Fruit fly (Drosophila melanogaster) whole organism, wandering third instar larva: Measurements from ENCODE around the gene Ir93a.

Experiments used
- Abd-B ChIP-seq: fragments of >200 bp; optimal IDR thresholded peaks from 2 replicates; lab custom pipeline; 2017; ENCODE audit warnings: missing biosample characterization, missing genetic modification characterization
- CG32264 ChIP-seq: fragments of 200-800 bp; sonication (Bioruptor generic); optimal IDR thresholded peaks from 2 replicates; lab custom pipeline; 2016; ENCODE audit warnings: missing biosample characterization, missing genetic modification characterization
- CG9705 ChIP-seq: fragments of 200-800 bp; sonication (Bioruptor generic); optimal IDR thresholded peaks from 2 replicates; lab custom pipeline; 2018; ENCODE audit warnings: missing biosample characterization, mild to moderate bottlenecking, missing genetic modification characterization
- CrebA ChIP-seq: fragments of 200-800 bp; sonication (Bioruptor generic); optimal IDR thresholded peaks from 2 replicates; lab custom pipeline; 2016; ENCODE audit warnings: missing biosample characterization, mild to moderate bottlenecking, missing genetic modification characterization, borderline replicate concordance
- Dif ChIP-seq: fragments of 200-275, 200-300 bp; sonication (Bioruptor generic); optimal IDR thresholded peaks from 2 replicates; lab custom pipeline; 2018; ENCODE audit warnings: missing biosample characterization, missing genetic modification characterization; ENCODE audit not compliant: partially characterized antibody
- GATAd ChIP-seq: sonication (Bioruptor generic); optimal IDR thresholded peaks from 2 replicates; lab custom pipeline; 2016; ENCODE audit warnings: missing biosample characterization, missing genetic modification characterization
- HLH106 ChIP-seq: fragments of 200-800 bp; optimal IDR thresholded peaks from 3 replicates; lab custom pipeline; 2019; ENCODE audit warnings: missing biosample characterization, mild to moderate bottlenecking, missing genetic modification characterization, moderate library complexity
- Hnf4 ChIP-seq: fragments of 200-800 bp; sonication (Bioruptor generic); optimal IDR thresholded peaks from 2 replicates; lab custom pipeline; 2016; ENCODE audit warnings: missing biosample characterization, mild to moderate bottlenecking, missing genetic modification characterization
- Hr78 ChIP-seq: fragments of >200 bp; optimal IDR thresholded peaks from 2 replicates; lab custom pipeline; 2017; ENCODE audit warnings: missing biosample characterization, missing genetic modification characterization
- Hr83 ChIP-seq: fragments of 200-300 bp; sonication (Bioruptor generic); optimal IDR thresholded peaks from 2 replicates; lab custom pipeline; 2016; ENCODE audit warnings: missing biosample characterization, mild to moderate bottlenecking, missing genetic modification characterization, moderate library complexity; ENCODE audit not compliant: poor library complexity, severe bottlenecking
- Mio ChIP-seq: sonication (Bioruptor generic); optimal IDR thresholded peaks from 2 replicates; lab custom pipeline; 2016; ENCODE audit warnings: missing biosample characterization, missing genetic modification characterization
- Myc ChIP-seq: fragments of >200 bp; optimal IDR thresholded peaks from 2 replicates; lab custom pipeline; 2017
- Sp1 ChIP-seq: fragments of 200-800 bp; sonication (Bioruptor generic); optimal IDR thresholded peaks from 3 replicates; lab custom pipeline; 2019; ENCODE audit warnings: missing biosample characterization, mild to moderate bottlenecking, missing genetic modification characterization, moderate library complexity
- Vsx2 ChIP-seq: fragments of 200-300, 225-300 bp; sonication (Bioruptor generic); optimal IDR thresholded peaks from 2 replicates; lab custom pipeline; 2018; ENCODE audit warnings: missing biosample characterization, missing genetic modification characterization; ENCODE audit not compliant: partially characterized antibody
- br ChIP-seq: fragments of 200-800 bp; sonication (Bioruptor generic); optimal IDR thresholded peaks from 2 replicates; lab custom pipeline; 2016; ENCODE audit warnings: missing biosample characterization, missing genetic modification characterization
- brk ChIP-seq: fragments of 200-800 bp; sonication (Bioruptor generic); optimal IDR thresholded peaks from 2 replicates; lab custom pipeline; 2016; ENCODE audit warnings: missing biosample characterization, mild to moderate bottlenecking, missing genetic modification characterization
- dl ChIP-seq, 2 experiments: fragments of 175-275, 200-275 bp in 1 of 2; fragments of 200-275 bp in 1 of 2; sonication (Bioruptor generic); optimal IDR thresholded peaks; lab custom pipeline; 2018; ENCODE audit warnings: mild to moderate bottlenecking in 2 of 2, missing biosample characterization in 2 of 2, missing genetic modification characterization in 2 of 2, moderate library complexity in 2 of 2; ENCODE audit not compliant: partially characterized antibody in 2 of 2, insufficient read depth in 1 of 2
- dmrt93B ChIP-seq: fragments of 200-800 bp; sonication (Bioruptor generic); optimal IDR thresholded peaks from 2 replicates; lab custom pipeline; 2018; ENCODE audit warnings: missing biosample characterization, mild to moderate bottlenecking, missing genetic modification characterization
- dsf ChIP-seq: sonication (Bioruptor generic); optimal IDR thresholded peaks from 2 replicates; lab custom pipeline; 2016; ENCODE audit warnings: missing biosample characterization, missing genetic modification characterization, borderline replicate concordance
- ey ChIP-seq: fragments of 200-800 bp; sonication (Bioruptor generic); optimal IDR thresholded peaks from 2 replicates; lab custom pipeline; 2016; ENCODE audit warnings: missing biosample characterization, missing genetic modification characterization
- fru ChIP-seq: fragments of 200-800 bp; sonication (Bioruptor generic); optimal IDR thresholded peaks from 3 replicates; lab custom pipeline; 2016; ENCODE audit warnings: missing biosample characterization, mild to moderate bottlenecking, missing genetic modification characterization
- lola ChIP-seq: fragments of >200 bp; optimal IDR thresholded peaks from 2 replicates; lab custom pipeline; 2017; ENCODE audit warnings: missing biosample characterization, missing genetic modification characterization
- pan ChIP-seq: fragments of >200 bp; optimal IDR thresholded peaks from 2 replicates; lab custom pipeline; 2017
- psq ChIP-seq: fragments of 200-800 bp; sonication (Bioruptor generic); optimal IDR thresholded peaks from 3 replicates; lab custom pipeline; 2017; ENCODE audit warnings: missing biosample characterization, mild to moderate bottlenecking, missing genetic modification characterization, moderate library complexity
- sage ChIP-seq: fragments of 200-800 bp; sonication (Bioruptor generic); optimal IDR thresholded peaks from 2 replicates; lab custom pipeline; 2016; ENCODE audit warnings: missing biosample characterization, mild to moderate bottlenecking, missing genetic modification characterization
- sv ChIP-seq: fragments of 200-800 bp; sonication (Bioruptor generic); optimal IDR thresholded peaks from 3 replicates; lab custom pipeline; 2016; ENCODE audit warnings: missing biosample characterization, missing genetic modification characterization
- tai ChIP-seq: sonication (Bioruptor generic); optimal IDR thresholded peaks from 2 replicates; lab custom pipeline; 2016; ENCODE audit warnings: missing biosample characterization, missing genetic modification characterization
- usp ChIP-seq: fragments of >200 bp; optimal IDR thresholded peaks from 2 replicates; lab custom pipeline; 2017; ENCODE audit warnings: missing biosample characterization, missing genetic modification characterization
- woc ChIP-seq: sonication (Bioruptor generic); optimal IDR thresholded peaks from 2 replicates; lab custom pipeline; 2016; ENCODE audit warnings: missing biosample characterization, mild to moderate bottlenecking, missing genetic modification characterization

The Ir93a gene

DNA sequence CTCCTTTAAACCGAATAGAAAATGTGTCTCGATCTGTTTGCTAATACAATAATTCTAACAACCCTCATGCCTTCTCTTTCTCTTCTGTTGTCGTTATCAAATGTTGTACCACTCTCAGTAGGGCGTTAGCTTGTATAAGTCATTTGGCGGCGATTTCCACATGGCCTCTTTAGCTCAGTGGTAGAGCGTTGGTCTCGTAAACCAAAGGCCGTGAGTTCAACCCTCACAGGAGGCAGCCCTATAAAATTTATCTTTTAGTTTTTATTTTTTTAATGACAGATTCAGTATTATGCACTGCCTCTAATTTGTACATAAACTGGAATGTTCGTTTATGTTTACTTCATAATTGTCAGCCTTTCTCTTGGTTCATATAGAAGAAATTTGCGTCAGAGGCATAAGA is 31.8 kb upstream of the Ir93a start:
- TF ChIP-seq Sp1 (GFP tag; lab: Kevin White, UChicago): no peak
- TF ChIP-seq Myc: no peak
- peak in 1 of 2 experiments; percentile 3 for TF ChIP-seq dl (GFP tag; optimal IDR thresholded peaks at IDR 0.05; lab: Kevin White, UChicago; ENCODE audit: insufficient read depth in 1 of 2, partially characterized antibody in 2 of 2)
- TF ChIP-seq CrebA: peak; percentile 24
- TF ChIP-seq tai (GFP tag; lab: Kevin White, UChicago): peak; percentile 11
- TF ChIP-seq, all 38 proteins: peak for 3

DNA sequence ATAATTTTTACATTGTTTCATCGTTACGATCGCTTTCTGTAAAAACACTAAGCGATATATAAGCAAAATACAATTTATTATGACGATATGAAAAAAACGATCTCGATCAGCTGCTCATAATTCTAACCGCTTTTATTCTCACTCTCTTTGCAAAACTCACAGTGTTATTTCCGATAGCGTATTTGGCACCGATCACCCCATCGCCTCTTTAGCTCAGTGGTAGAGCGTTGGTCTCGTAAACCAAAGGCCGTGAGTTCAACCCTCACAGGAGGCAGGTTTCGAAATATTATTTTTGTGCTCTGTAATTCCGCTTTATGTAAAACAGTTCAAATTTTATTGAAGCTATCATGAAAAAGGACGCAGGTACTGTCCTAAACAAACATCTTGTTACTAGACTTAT is 31.2 kb upstream of the Ir93a start:
- TF ChIP-seq dmrt93B (GFP tag; lab: Kevin White, UChicago): no peak
- no peak for TF ChIP-seq tai (GFP tag; lab: Kevin White, UChicago)
- TF ChIP-seq sv (GFP tag; lab: Kevin White, UChicago): no peak
- no peak for TF ChIP-seq br (GFP tag; lab: Kevin White, UChicago)
- no peak for TF ChIP-seq dsf (GFP tag; lab: Kevin White, UChicago)

DNA sequence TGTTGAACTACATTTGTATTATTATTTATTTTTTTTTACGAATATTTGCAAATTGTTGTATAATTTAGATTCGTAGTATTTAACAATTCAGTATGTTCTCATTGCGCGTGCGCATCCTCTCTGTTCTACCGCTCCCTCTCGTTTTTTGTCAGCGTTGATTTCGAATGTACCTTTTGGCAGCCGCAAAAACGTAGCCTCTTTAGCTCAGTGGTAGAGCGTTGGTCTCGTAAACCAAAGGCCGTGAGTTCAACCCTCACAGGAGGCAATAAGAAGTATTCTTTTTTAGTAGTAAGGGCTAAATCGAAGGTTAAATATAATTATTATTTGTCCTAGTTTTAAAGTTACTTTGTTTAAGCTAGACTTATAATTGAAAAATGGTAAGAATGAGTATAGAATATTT is 30.8 kb upstream of the Ir93a start:
- TF ChIP-seq Vsx2 (GFP tag; lab: Kevin White, UChicago): peak; percentile 52
- TF ChIP-seq woc (GFP tag; lab: Kevin White, UChicago): no peak

DNA sequence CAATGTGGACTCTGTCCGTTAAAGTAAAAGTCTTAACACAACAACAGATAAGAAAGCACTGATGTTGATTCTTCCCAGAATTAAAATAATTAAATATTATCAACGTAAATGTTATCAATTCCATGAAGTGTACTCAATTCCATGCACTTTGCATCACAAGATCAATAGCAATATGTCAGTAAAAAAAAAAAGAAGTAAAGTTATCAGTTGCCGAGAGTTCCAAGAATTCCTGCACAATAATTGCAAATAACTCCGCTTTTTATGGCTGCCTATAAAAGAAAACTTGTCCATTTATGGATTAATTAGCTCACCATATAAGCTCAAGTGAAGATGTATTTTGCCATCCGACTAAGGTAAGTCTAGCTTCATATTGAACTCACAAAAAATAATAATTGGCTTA is 17.7 kb upstream of the Ir93a start, which contains the start of gene TotZ:
Gene TotZ, plus strand, starts transcription at position 301 of the 400 bp plus-strand sequence.
- no peak for TF ChIP-seq fru (GFP tag; lab: Kevin White, UChicago)
- TF ChIP-seq Hr83: no peak
- TF ChIP-seq HLH106: no peak
- TF ChIP-seq CG32264 (GFP tag; lab: Kevin White, UChicago): no peak
- no peak for TF ChIP-seq GATAd (GFP tag; lab: Kevin White, UChicago)
- no peak for TF ChIP-seq sage (GFP tag; lab: Kevin White, UChicago)
- TF ChIP-seq usp (GFP tag; lab: Kevin White, UChicago): no peak
- TF ChIP-seq CG9705: no peak
- TF ChIP-seq Hnf4 (GFP tag; lab: Kevin White, UChicago): no peak
- TF ChIP-seq, all 38 proteins: peak for 0

DNA sequence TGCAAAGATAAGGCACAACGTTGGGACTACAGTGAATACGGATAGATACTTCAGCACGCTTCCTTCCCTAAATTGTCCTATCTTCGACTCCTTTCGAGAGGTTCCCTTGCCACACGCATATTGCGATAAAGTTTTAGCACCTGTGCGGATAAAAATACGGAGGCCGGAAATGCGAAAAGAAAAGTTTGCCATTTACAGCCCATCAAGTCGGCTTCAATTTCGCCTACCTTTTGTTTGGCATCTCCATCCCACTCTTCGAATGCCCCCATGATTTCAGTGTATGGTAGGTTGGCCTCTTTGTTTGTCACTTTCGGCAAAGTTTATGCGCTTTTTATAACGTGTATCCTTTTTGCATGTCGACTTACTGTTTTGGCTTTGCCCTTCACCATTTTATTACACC is 16.9 kb upstream of the Ir93a start:
- TF ChIP-seq sage (GFP tag; lab: Kevin White, UChicago) (no peak), fru (GFP tag; lab: Kevin White, UChicago) (no peak), dl (GFP tag; optimal IDR thresholded peaks at IDR 0.05; lab: Kevin White, UChicago; ENCODE audit: insufficient read depth in 1 of 2, partially characterized antibody in 2 of 2) (no peak), usp (GFP tag; lab: Kevin White, UChicago) (no peak), lola (GFP tag; lab: Kevin White, UChicago) (no peak), Hr83 (no peak), pan (lab: Kevin White, UChicago) (no peak), dmrt93B (GFP tag; lab: Kevin White, UChicago) (no peak), Hnf4 (GFP tag; lab: Kevin White, UChicago) (no peak), Abd-B (no peak), Dif (GFP tag; lab: Kevin White, UChicago) (no peak)
- TF ChIP-seq, all 38 proteins: peak for 0

DNA sequence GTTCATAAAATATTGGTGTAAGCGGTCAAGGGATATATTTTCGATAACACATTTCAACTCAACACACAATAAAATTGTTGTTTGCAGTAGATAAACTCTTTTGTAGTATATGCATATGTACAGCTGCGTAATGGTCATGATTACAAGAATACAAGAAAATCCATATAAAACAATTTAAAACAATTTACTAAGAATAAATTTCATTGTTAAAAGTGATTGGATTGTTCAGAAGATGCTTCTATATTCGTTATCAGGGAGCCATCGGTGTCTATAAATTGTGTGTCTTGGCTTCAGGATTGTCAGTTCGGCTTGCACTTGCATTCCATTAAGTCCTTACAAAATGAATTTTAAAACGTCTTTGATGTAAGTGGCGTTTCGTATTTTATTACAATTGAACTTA is 13.9 kb upstream of the Ir93a start, which contains the start of gene TotB:
Gene TotB, plus strand, starts transcription at position 301 of the 400 bp plus-strand sequence.
- TF ChIP-seq Mio (GFP tag; lab: Kevin White, UChicago): no peak
- no peak for TF ChIP-seq ey (GFP tag; lab: Kevin White, UChicago)
- TF ChIP-seq Hr83: no peak
- no peak for TF ChIP-seq psq (GFP tag; lab: Kevin White, UChicago)
- no peak for TF ChIP-seq brk (GFP tag; lab: Kevin White, UChicago)
- TF ChIP-seq CrebA: no peak
- no peak for TF ChIP-seq lola (GFP tag; lab: Kevin White, UChicago)
- no peak for TF ChIP-seq pan (lab: Kevin White, UChicago)
- no peak for TF ChIP-seq Sp1 (GFP tag; lab: Kevin White, UChicago)
- TF ChIP-seq Hr78 (GFP tag; lab: Kevin White, UChicago): no peak
